Worm (Caenorhabditis elegans) whole organism, L2 larva: Measurements from ENCODE around the gene pes-4.

Experiments
- ZK546.5 ChIP-seq: sonication (generic microtip); optimal IDR thresholded peaks from 2 replicates; lab custom pipeline; 2017; ENCODE audit warnings: missing biosample characterization, missing genetic modification characterization
- alr-1 ChIP-seq: fragments of 150-350 bp; optimal IDR thresholded peaks from 2 replicates; lab custom pipeline; 2014; ENCODE audit warnings: missing biosample characterization, missing genetic modification characterization
- aly-2 ChIP-seq: fragments of 150-350 bp; optimal IDR thresholded peaks from 2 replicates; lab custom pipeline; 2014; ENCODE audit warnings: missing biosample characterization, missing genetic modification characterization
- blmp-1 ChIP-seq: sonication (generic microtip); optimal IDR thresholded peaks from 2 replicates; lab custom pipeline; 2017; ENCODE audit warnings: missing genetic modification characterization, mild to moderate bottlenecking, missing compliant biosample characterization, antibody characterized with exemption, moderate library complexity; ENCODE audit not compliant: insufficient read depth
- dmd-4 ChIP-seq: sonication (generic microtip); optimal IDR thresholded peaks from 2 replicates; lab custom pipeline; 2017; ENCODE audit warnings: missing biosample characterization, missing genetic modification characterization
- lin-39 ChIP-seq: fragments of 150-350 bp; optimal IDR thresholded peaks from 2 replicates; lab custom pipeline; 2014; ENCODE audit warnings: missing biosample characterization, missing genetic modification reagents, missing genetic modification characterization
- nhr-11 ChIP-seq: fragments of 150-350 bp; optimal IDR thresholded peaks from 2 replicates; lab custom pipeline; 2014; ENCODE audit warnings: missing biosample characterization, missing genetic modification characterization
- nhr-25 ChIP-seq: fragments of 150-350 bp; sonication (generic microtip); optimal IDR thresholded peaks from 3 replicates; lab custom pipeline; 2014; ENCODE audit warnings: missing biosample characterization, missing genetic modification characterization
- sma-9 ChIP-seq, 2 experiments: fragments of 150-350 bp in 1 of 2; sonication (generic microtip) in 1 of 2; optimal IDR thresholded peaks; 2 replicates each; lab custom pipeline; 2014 to 2016; ENCODE audit warnings: missing genetic modification characterization in 2 of 2, mild to moderate bottlenecking in 1 of 2, missing biosample characterization in 1 of 2, missing compliant biosample characterization in 1 of 2, missing genetic modification reagents in 1 of 2, moderate library complexity in 1 of 2
- snpc-4 ChIP-seq: fragments of 150-350 bp; optimal IDR thresholded peaks from 2 replicates; lab custom pipeline; 2014; ENCODE audit warnings: missing biosample characterization, missing genetic modification characterization
- unc-62 ChIP-seq: fragments of 150-350 bp; optimal IDR thresholded peaks from 2 replicates; lab custom pipeline; 2014; ENCODE audit warnings: missing biosample characterization, missing genetic modification reagents, missing genetic modification characterization
- zag-1 ChIP-seq: fragments of 150-350 bp; optimal IDR thresholded peaks from 2 replicates; lab custom pipeline; 2014; ENCODE audit warnings: missing biosample characterization, missing genetic modification characterization

DNA sequence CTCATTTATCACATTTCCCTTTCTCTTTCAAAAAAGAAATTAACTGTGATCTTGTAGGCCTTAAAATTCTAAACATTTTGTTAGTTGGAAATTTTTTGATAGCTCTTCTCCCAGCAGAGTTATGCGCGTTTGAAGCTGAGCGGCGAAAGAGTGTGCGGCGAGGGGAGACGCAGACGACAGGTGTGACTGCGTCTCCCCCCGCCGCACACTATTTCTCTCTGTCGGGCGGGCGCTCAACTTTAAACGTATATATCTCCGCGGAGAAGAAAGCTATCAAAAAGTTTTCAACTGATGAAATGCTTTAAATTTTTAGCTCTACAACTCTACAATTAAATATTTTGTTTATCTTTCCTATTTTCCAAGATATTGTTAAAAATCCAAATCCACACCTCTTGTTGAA, 11.1 kb downstream of the pes-4 start:
- TF ChIP-seq unc-62 (GFP tag; lab: Kevin White, UChicago), result no peak
- TF ChIP-seq blmp-1, result no peak
- no peak for TF ChIP-seq dmd-4 (tag; lab: Kevin White, UChicago)
- TF ChIP-seq nhr-25 (tag; lab: Kevin White, UChicago), result no peak
- no peak for TF ChIP-seq zag-1 (tag; lab: Kevin White, UChicago)
- TF ChIP-seq lin-39, result no peak
- TF ChIP-seq sma-9 (GFP tag; optimal IDR thresholded peaks at IDR 0.05; lab: Kevin White, UChicago), result no peak
- no peak for TF ChIP-seq sma-9 (tag; optimal IDR thresholded peaks at IDR 0.05; lab: Kevin White, UChicago)
- no peak for TF ChIP-seq alr-1 (tag; lab: Kevin White, UChicago)
- TF ChIP-seq nhr-11, result no peak
- TF ChIP-seq snpc-4, result no peak
- no peak for TF ChIP-seq aly-2 (tag; lab: Kevin White, UChicago)
- TF ChIP-seq ZK546.5 (tag; lab: Kevin White, UChicago), result no peak
